Fruit fly (Drosophila melanogaster) whole organism, embryonic: ENCODE data around the gene Polr3F.

ENCODE experiments used
- CG10565 ChIP-seq: fragments of 200-800 bp; sonication (Bioruptor generic); optimal IDR thresholded peaks from 3 replicates; lab custom pipeline; 2016; ENCODE audit warnings: missing biosample characterization, mild to moderate bottlenecking, missing genetic modification characterization
- CG11560 ChIP-seq: fragments of 200-800 bp; sonication (Bioruptor generic); IDR thresholded peaks from 3 replicates; pipeline ENCODE4 v1.3.6; 2022; ENCODE audit warnings: missing biosample characterization, missing genetic modification characterization
- CG12219 ChIP-seq: fragments of 200-800 bp; sonication (Bioruptor generic); optimal IDR thresholded peaks from 3 replicates; lab custom pipeline; 2018; ENCODE audit warnings: missing biosample characterization, mild to moderate bottlenecking, missing genetic modification characterization
- CG12236 ChIP-seq: fragments of 200-800 bp; sonication (Bioruptor generic); optimal IDR thresholded peaks from 2 replicates; lab custom pipeline; 2016; ENCODE audit warnings: missing biosample characterization, missing genetic modification characterization
- CG12659 ChIP-seq: fragments of 200-800 bp; sonication (Bioruptor generic); optimal IDR thresholded peaks from 3 replicates; lab custom pipeline; 2017; ENCODE audit warnings: mild to moderate bottlenecking, missing biosample characterization, missing genetic modification reagents, missing genetic modification characterization
- CG13287 ChIP-seq: fragments of 200-800 bp; sonication (Bioruptor generic); IDR thresholded peaks from 2 replicates; pipeline ENCODE4 v1.3.6; 2022; ENCODE audit warnings: missing biosample characterization, missing genetic modification characterization; ENCODE audit not compliant: partially characterized antibody
- CG1602 ChIP-seq: fragments of 200-800 bp; sonication (Bioruptor generic); optimal IDR thresholded peaks from 3 replicates; lab custom pipeline; 2016; ENCODE audit warnings: missing biosample characterization, missing genetic modification characterization
- CG1647 ChIP-seq: fragments of 200-800 bp; sonication (Bioruptor generic); optimal IDR thresholded peaks from 3 replicates; lab custom pipeline; 2016; ENCODE audit warnings: missing biosample characterization, missing genetic modification characterization
- CG17361 ChIP-seq: fragments of 200-800 bp; sonication (Bioruptor generic); IDR thresholded peaks from 3 replicates; pipeline ENCODE4 v1.3.6; 2022; ENCODE audit warnings: missing biosample characterization, missing genetic modification characterization
- CG2116 ChIP-seq: fragments of 200-800 bp; sonication (Bioruptor generic); optimal IDR thresholded peaks from 3 replicates; lab custom pipeline; 2018; ENCODE audit warnings: missing biosample characterization, mild to moderate bottlenecking, missing genetic modification characterization
- CG2712 ChIP-seq: fragments of 200-800 bp; optimal IDR thresholded peaks from 3 replicates; lab custom pipeline; 2019; ENCODE audit warnings: missing biosample characterization, mild to moderate bottlenecking, missing genetic modification characterization, moderate library complexity
- CG34224 ChIP-seq: fragments of 200-800 bp; sonication (Bioruptor generic); IDR thresholded peaks from 3 replicates; pipeline ENCODE4 v1.3.6; 2022; ENCODE audit warnings: missing biosample characterization, missing genetic modification characterization; ENCODE audit not compliant: partially characterized antibody
- CG4404 ChIP-seq: fragments of 200-800 bp; sonication (Bioruptor generic); IDR thresholded peaks from 2 replicates; pipeline ENCODE4 v1.3.6; 2022; ENCODE audit warnings: missing biosample characterization, missing genetic modification characterization
- CG4617 ChIP-seq: fragments of 200-800 bp; sonication (Bioruptor generic); optimal IDR thresholded peaks from 3 replicates; lab custom pipeline; 2016; ENCODE audit warnings: missing biosample characterization, missing genetic modification characterization, borderline replicate concordance
- CG4854 ChIP-seq: fragments of 200-800 bp; sonication (Bioruptor generic); optimal IDR thresholded peaks from 2 replicates; lab custom pipeline; 2016; ENCODE audit warnings: missing biosample characterization, missing genetic modification characterization, inconsistent platforms
- CG5245 ChIP-seq: fragments of 200-800 bp; sonication (Bioruptor generic); optimal IDR thresholded peaks from 3 replicates; lab custom pipeline; 2016; ENCODE audit warnings: missing biosample characterization, missing genetic modification characterization
- CG7839 ChIP-seq: fragments of 200-800 bp; sonication (Bioruptor generic); optimal IDR thresholded peaks from 3 replicates; lab custom pipeline; 2018; ENCODE audit warnings: missing biosample characterization, mild to moderate bottlenecking, missing genetic modification characterization, moderate library complexity
- CG8765 ChIP-seq: fragments of 200-800 bp; sonication (Bioruptor generic); IDR thresholded peaks from 2 replicates; pipeline ENCODE4 v1.3.6; 2022; ENCODE audit warnings: missing biosample characterization, missing genetic modification characterization
- Dip2 ChIP-seq: fragments of 200-800 bp; sonication (Bioruptor generic); IDR thresholded peaks from 2 replicates; pipeline ENCODE4 v1.3.6; 2022; ENCODE audit warnings: missing biosample characterization, missing genetic modification characterization
- Dp ChIP-seq: fragments of 200-800 bp; sonication (Bioruptor generic); optimal IDR thresholded peaks from 2 replicates; lab custom pipeline; 2018; ENCODE audit warnings: missing biosample characterization, mild to moderate bottlenecking, missing genetic modification characterization, moderate library complexity
- Drgx ChIP-seq: fragments of 200-800 bp; sonication (Bioruptor generic); IDR thresholded peaks from 2 replicates; pipeline ENCODE4 v1.3.6; 2022; ENCODE audit warnings: missing biosample characterization, missing genetic modification characterization
- Fer3 ChIP-seq: fragments of 200-800 bp; sonication (Bioruptor generic); optimal IDR thresholded peaks from 2 replicates; lab custom pipeline; 2018; ENCODE audit warnings: missing biosample characterization, mild to moderate bottlenecking, missing genetic modification characterization, moderate library complexity
- HmgZ ChIP-seq: fragments of 200-800 bp; sonication (Bioruptor generic); optimal IDR thresholded peaks from 2 replicates; lab custom pipeline; 2018; ENCODE audit warnings: missing biosample characterization, mild to moderate bottlenecking, missing genetic modification characterization
- Hsf ChIP-seq: fragments of 200-800 bp; sonication (Bioruptor generic); optimal IDR thresholded peaks from 3 replicates; lab custom pipeline; 2016; ENCODE audit warnings: missing biosample characterization, missing genetic modification characterization
- Mrtf ChIP-seq: fragments of 200-800 bp; sonication (Bioruptor generic); IDR thresholded peaks from 3 replicates; pipeline ENCODE4 v1.3.6; 2022; ENCODE audit warnings: missing biosample characterization, missing genetic modification characterization
- NK7.1 ChIP-seq: fragments of 200-800 bp; sonication (Bioruptor generic); optimal IDR thresholded peaks from 3 replicates; lab custom pipeline; 2016; ENCODE audit warnings: missing biosample characterization, missing genetic modification characterization
- Usf ChIP-seq: fragments of 200-800 bp; sonication (Bioruptor generic); optimal IDR thresholded peaks from 2 replicates; lab custom pipeline; 2017; ENCODE audit warnings: missing genotype, missing biosample characterization, missing genetic modification characterization
- Xrp1 ChIP-seq: fragments of 200-800 bp; sonication (Bioruptor generic); IDR thresholded peaks from 2 replicates; pipeline ENCODE4 v1.3.6; 2022; ENCODE audit warnings: missing biosample characterization, missing genetic modification characterization
- bsh ChIP-seq, 2 experiments: fragments of 200-800 bp; sonication (Bioruptor generic); optimal IDR thresholded peaks; 2 replicates each; lab custom pipeline; 2017 to 2018; ENCODE audit warnings: mild to moderate bottlenecking in 2 of 2, missing biosample characterization in 2 of 2, missing genetic modification characterization in 2 of 2, moderate library complexity in 1 of 2
- chm ChIP-seq: fragments of 200-800 bp; sonication (Bioruptor generic); IDR thresholded peaks from 2 replicates; pipeline ENCODE4 v1.3.6; 2022; ENCODE audit warnings: missing biosample characterization, missing genetic modification characterization
- dan ChIP-seq: fragments of 200-800 bp; sonication (Bioruptor generic); IDR thresholded peaks from 2 replicates; pipeline ENCODE4 v1.3.6; 2022; ENCODE audit warnings: missing biosample characterization, missing genetic modification characterization
- dmrt11E ChIP-seq: fragments of 200-800 bp; sonication (Bioruptor generic); optimal IDR thresholded peaks from 3 replicates; lab custom pipeline; 2018; ENCODE audit warnings: missing biosample characterization, mild to moderate bottlenecking, missing genetic modification characterization, moderate library complexity
- dpn ChIP-seq, 2 experiments: fragments of 200-800 bp; sonication (Bioruptor generic); optimal IDR thresholded peaks; 3 replicates each; lab custom pipeline; 2016; ENCODE audit warnings: missing biosample characterization in 2 of 2, missing genetic modification characterization in 2 of 2
- ewg ChIP-seq: fragments of 200-800 bp; sonication (Bioruptor generic); optimal IDR thresholded peaks from 3 replicates; lab custom pipeline; 2017; ENCODE audit warnings: mild to moderate bottlenecking, missing biosample characterization, missing genetic modification reagents, missing genetic modification characterization
- fd3F ChIP-seq: fragments of 200-800 bp; sonication (Bioruptor generic); optimal IDR thresholded peaks from 2 replicates; lab custom pipeline; 2018; ENCODE audit warnings: missing biosample characterization, mild to moderate bottlenecking, missing genetic modification characterization, moderate library complexity
- grn ChIP-seq: fragments of 200-800 bp; sonication (Bioruptor generic); optimal IDR thresholded peaks from 3 replicates; lab custom pipeline; 2017; ENCODE audit warnings: missing biosample characterization, missing genetic modification characterization
- hbn ChIP-seq: fragments of 200-800 bp; sonication (Bioruptor generic); IDR thresholded peaks from 2 replicates; pipeline ENCODE4 v1.3.6; 2022; ENCODE audit warnings: missing biosample characterization, missing genetic modification characterization; ENCODE audit not compliant: partially characterized antibody
- her ChIP-seq: fragments of 200-800 bp; sonication (Bioruptor generic); optimal IDR thresholded peaks from 2 replicates; lab custom pipeline; 2016; ENCODE audit warnings: missing biosample characterization, missing genetic modification characterization
- ken ChIP-seq: fragments of 200-800 bp; sonication (Bioruptor generic); IDR thresholded peaks from 3 replicates; pipeline ENCODE4 v1.3.6; 2022; ENCODE audit warnings: missing biosample characterization, missing genetic modification characterization
- nerfin-2 ChIP-seq: fragments of 200-800 bp; sonication (Bioruptor generic); IDR thresholded peaks from 2 replicates; pipeline ENCODE4 v1.3.6; 2022; ENCODE audit warnings: missing biosample characterization, missing genetic modification characterization; ENCODE audit not compliant: partially characterized antibody
- nom ChIP-seq: fragments of 200-800 bp; sonication (Bioruptor generic); optimal IDR thresholded peaks from 2 replicates; lab custom pipeline; 2017; ENCODE audit warnings: missing biosample characterization, missing genetic modification characterization, mild to moderate bottlenecking, moderate library complexity, missing genetic modification reagents
- prd ChIP-seq, 3 experiments: fragments of >200 bp in 2 of 3; fragments of 200-800 bp in 1 of 3; sonication (Bioruptor generic) in 1 of 3; optimal IDR thresholded peaks in 2 of 3; IDR thresholded peaks in 1 of 3; 2 replicates in 2 of 3; 3 replicates in 1 of 3; pipeline versions ENCODE4 v1.3.6 to Lab custom; 2017 to 2022; ENCODE audit warnings: missing biosample characterization in 1 of 3, missing genetic modification characterization in 1 of 3
- sqz ChIP-seq: fragments of 200-800 bp; sonication (Bioruptor generic); optimal IDR thresholded peaks from 3 replicates; lab custom pipeline; 2018; ENCODE audit warnings: missing biosample characterization, mild to moderate bottlenecking, missing genetic modification characterization
- tgo ChIP-seq: fragments of 200-800 bp; sonication (Bioruptor generic); IDR thresholded peaks from 3 replicates; pipeline ENCODE4 v1.3.6; 2022; ENCODE audit warnings: missing biosample characterization, missing genetic modification characterization
- tin ChIP-seq: fragments of 200-800 bp; sonication (Bioruptor generic); optimal IDR thresholded peaks from 3 replicates; lab custom pipeline; 2016; ENCODE audit warnings: missing biosample characterization, missing genetic modification characterization
- unc-4 ChIP-seq: fragments of 200-800 bp; sonication (Bioruptor generic); IDR thresholded peaks from 2 replicates; pipeline ENCODE4 v1.3.6; 2022; ENCODE audit warnings: missing biosample characterization, missing genetic modification characterization; ENCODE audit not compliant: partially characterized antibody
- unpg ChIP-seq: fragments of 200-800 bp; sonication (Bioruptor generic); optimal IDR thresholded peaks from 3 replicates; lab custom pipeline; 2018; ENCODE audit warnings: missing biosample characterization, mild to moderate bottlenecking, missing genetic modification characterization, moderate library complexity
- vfl ChIP-seq: fragments of 200-800 bp; sonication (Bioruptor generic); optimal IDR thresholded peaks from 2 replicates; lab custom pipeline; 2016; ENCODE audit warnings: missing biosample characterization, missing genetic modification characterization

Gene Polr3F

dm6 chr3R:22362218-22362907, 4.8 kb downstream of the Polr3F start, which contains the start of the genes JMJD6, CG7071 and Muted (continued):
- TF ChIP-seq CG11560 (tag; lab: Robert Waterston, UW) (peak; percentile 71), CG4617 (GFP tag; lab: Kevin White, UChicago) (peak; percentile 80), CG12659 (GFP tag; lab: Kevin White, UChicago) (peak; percentile 97), hbn (peak; percentile 92), tgo (peak; percentile 87), NK7.1 (GFP tag; lab: Kevin White, UChicago) (no peak), Hsf (GFP tag; lab: Kevin White, UChicago) (peak; percentile 95), vfl (GFP tag; lab: Kevin White, UChicago) (peak; percentile 92), nom (GFP tag; lab: Kevin White, UChicago) (peak; percentile 78), her (GFP tag; lab: Kevin White, UChicago) (peak; percentile 30), CG10565 (GFP tag; lab: Kevin White, UChicago) (peak; percentile 55), CG4854 (GFP tag; lab: Kevin White, UChicago) (peak; percentile 92), dmrt11E (peak; percentile 86), CG1647 (GFP tag; lab: Kevin White, UChicago) (peak; percentile 91), CG12236 (GFP tag; lab: Kevin White, UChicago) (peak; percentile 57), Dip2 (GFP tag; lab: Robert Waterston, UW) (peak; percentile 40; the same call in 1 of the 2 replicates), CG7839 (tag; lab: Kevin White, UChicago) (peak; percentile 85), CG1602 (GFP tag; lab: Kevin White, UChicago) (peak; percentile 93), bsh (GFP tag; optimal IDR thresholded peaks at IDR 0.05; lab: Kevin White, UChicago) (peak in 1 of 2 experiments; percentile 91), CG34224 (GFP tag; lab: Robert Waterston, UW) (peak; percentile 90), HmgZ (tag; lab: Kevin White, UChicago) (peak; percentile 93), CG2116 (peak; percentile 87), Fer3 (peak; percentile 93), sqz (GFP tag; lab: Kevin White, UChicago) (peak; percentile 77), CG8765 (GFP tag; lab: Robert Waterston, UW) (peak; percentile 90), CG2712 (peak; percentile 87), ken (GFP tag; lab: Robert Waterston, UW) (peak; percentile 92), dan (GFP tag; lab: Robert Waterston, UW) (peak; percentile 71), CG17361 (GFP tag; lab: Robert Waterston, UW) (peak; percentile 91), unc-4 (peak; percentile 90), prd (optimal IDR thresholded peaks at IDR 0.05; lab: Kevin White, UChicago) (no peak), prd (GFP tag; IDR thresholded peaks at IDR 0.05; lab: Robert Waterston, UW) (peak; percentile 96), Xrp1 (peak; percentile 94), chm (GFP tag; lab: Robert Waterston, UW) (peak; percentile 80; the same call in 1 of the 2 replicates), ewg (GFP tag; lab: Kevin White, UChicago) (peak; percentile 80), CG4404 (GFP tag; lab: Robert Waterston, UW) (peak; percentile 91), Mrtf (GFP tag; lab: Robert Waterston, UW) (peak; percentile 82), CG5245 (GFP tag; lab: Kevin White, UChicago) (peak; percentile 84), CG12219 (GFP tag; lab: Kevin White, UChicago) (peak; percentile 71), nerfin-2 (peak; percentile 53; the same call in 1 of the 2 replicates), tin (GFP tag; lab: Kevin White, UChicago) (peak; percentile 96), CG13287 (GFP tag; lab: Robert Waterston, UW) (peak; percentile 94), unpg (GFP tag; lab: Kevin White, UChicago) (peak; percentile 92), grn (peak; percentile 98), Drgx (GFP tag; lab: Robert Waterston, UW) (peak; percentile 85), Usf (peak; percentile 85), dpn (GFP tag; optimal IDR thresholded peaks at IDR 0.05; lab: Kevin White, UChicago) (peak; percentile 88 to 94), fd3F (GFP tag; lab: Kevin White, UChicago) (peak; percentile 90), Dp (GFP tag; lab: Kevin White, UChicago) (peak; percentile 52)
